Worm (Caenorhabditis elegans) whole organism, mixed stage, embryonic: ENCODE data around the gene R05A10.7.

ENCODE experiments used
- M03D4.4 ChIP-seq: sonication (generic microtip); optimal IDR thresholded peaks from 2 replicates; lab custom pipeline; 2017; ENCODE audit warnings: mild to moderate bottlenecking, missing genetic modification characterization, missing compliant biosample characterization
- ceh-83 ChIP-seq: fragments of 200-800 bp; sonication (Bioruptor generic); optimal IDR thresholded peaks from 2 replicates; lab custom pipeline; 2018; ENCODE audit warnings: mild to moderate bottlenecking, missing genetic modification characterization, missing compliant biosample characterization
- elt-3 ChIP-seq: fragments of 150-350 bp; optimal IDR thresholded peaks from 2 replicates; lab custom pipeline; 2014; ENCODE audit warnings: missing biosample characterization, missing genetic modification characterization
- lin-32 ChIP-seq: fragments of 200-800 bp; sonication (Bioruptor generic); optimal IDR thresholded peaks from 2 replicates; lab custom pipeline; 2018; ENCODE audit warnings: mild to moderate bottlenecking, missing genetic modification characterization, missing compliant biosample characterization
- mls-2 ChIP-seq: sonication (generic microtip); optimal IDR thresholded peaks from 2 replicates; lab custom pipeline; 2016; ENCODE audit warnings: mild to moderate bottlenecking, missing genetic modification characterization, moderate library complexity, missing compliant biosample characterization
- pha-4 ChIP-seq: fragments of 150-350 bp; optimal IDR thresholded peaks from 2 replicates; lab custom pipeline; 2018; ENCODE audit warnings: missing biosample characterization, missing genetic modification reagents, missing genetic modification characterization
- snpc-4 ChIP-seq: fragments of 150-350 bp; optimal IDR thresholded peaks from 2 replicates; lab custom pipeline; 2014; ENCODE audit warnings: missing biosample characterization, missing genetic modification characterization
- unc-39 ChIP-seq: fragments of 150-350 bp; optimal IDR thresholded peaks from 2 replicates; lab custom pipeline; 2014; ENCODE audit warnings: missing biosample characterization, missing genetic modification characterization
- unc-62 ChIP-seq: fragments of 150-350 bp; optimal IDR thresholded peaks from 2 replicates; lab custom pipeline; 2014; ENCODE audit warnings: missing biosample characterization, missing genetic modification reagents, missing genetic modification characterization
- ztf-11 ChIP-seq: fragments of 150-350 bp; optimal IDR thresholded peaks from 2 replicates; lab custom pipeline; 2014; ENCODE audit warnings: missing biosample characterization, missing genetic modification characterization

DNA sequence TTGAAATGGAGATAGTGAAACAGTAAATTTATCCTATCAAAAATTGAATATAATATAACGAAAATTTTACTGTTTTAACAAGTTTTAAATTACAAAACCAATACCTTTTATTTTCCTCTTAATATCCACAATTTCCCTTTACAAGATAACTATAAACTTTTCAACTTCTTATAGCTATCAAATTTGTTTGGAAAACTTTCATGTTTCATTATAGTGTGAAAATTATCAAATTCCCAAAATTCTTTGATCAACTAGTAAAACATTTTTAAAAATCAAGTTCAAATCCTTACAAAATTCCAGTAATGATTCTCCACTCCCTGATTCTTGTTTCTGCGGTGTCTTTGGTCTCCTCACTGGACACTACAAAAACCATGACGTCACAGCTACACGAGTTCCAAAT, 19.4 kb upstream of the R05A10.7 start, which contains the start of gene R05A10.1:
- TF ChIP-seq mls-2 (tag; lab: Kevin White, UChicago) (no peak), ztf-11 (tag; lab: Kevin White, UChicago) (no peak), unc-62 (GFP tag; lab: Kevin White, UChicago) (no peak), pha-4 (tag; lab: Kevin White, UChicago) (no peak), lin-32 (GFP tag; lab: Kevin White, UChicago) (no peak), ceh-83 (GFP tag; lab: Kevin White, UChicago) (no peak), unc-39 (tag; lab: Kevin White, UChicago) (no peak), M03D4.4 (tag; lab: Kevin White, UChicago) (no peak), elt-3 (no peak), snpc-4 (tag; lab: Kevin White, UChicago) (no peak)
